Worm (Caenorhabditis elegans) whole organism, early embryonic: ENCODE data around the gene ubxn-2.

Experiments used
- B0310.2 ChIP-seq: sonication (generic microtip); optimal IDR thresholded peaks from 2 replicates; lab custom pipeline; 2016; ENCODE audit warnings: mild to moderate bottlenecking, missing genetic modification characterization, missing compliant biosample characterization
- F13C5.2 ChIP-seq: sonication (generic microtip); optimal IDR thresholded peaks from 2 replicates; lab custom pipeline; 2017; ENCODE audit warnings: mild to moderate bottlenecking, missing genetic modification characterization, inconsistent platforms, missing compliant biosample characterization
- aly-1 ChIP-seq: sonication (generic microtip); optimal IDR thresholded peaks from 2 replicates; lab custom pipeline; 2016; ENCODE audit warnings: missing genetic modification characterization, missing compliant biosample characterization
- ama-1 ChIP-seq: fragments of 150-350 bp; optimal IDR thresholded peaks from 2 replicates; lab custom pipeline; 2014
- ceh-13 ChIP-seq: fragments of 200-800 bp; sonication (Bioruptor generic); optimal IDR thresholded peaks from 2 replicates; lab custom pipeline; 2018; ENCODE audit warnings: mild to moderate bottlenecking, missing genetic modification characterization, missing compliant biosample characterization
- ceh-36 ChIP-seq: sonication (generic microtip); optimal IDR thresholded peaks from 2 replicates; lab custom pipeline; 2016; ENCODE audit warnings: missing genetic modification characterization, inconsistent platforms, missing compliant biosample characterization
- ets-7 ChIP-seq: sonication (generic microtip); optimal IDR thresholded peaks from 2 replicates; lab custom pipeline; 2016; ENCODE audit warnings: missing genotype, missing genetic modification characterization, missing compliant biosample characterization
- flt-1 ChIP-seq: fragments of 200-800 bp; sonication (Bioruptor generic); IDR thresholded peaks from 2 replicates; pipeline ENCODE4 v1.3.6; 2022; ENCODE audit warnings: missing genetic modification characterization, missing compliant biosample characterization
- hmbx-1 ChIP-seq: sonication (generic microtip); optimal IDR thresholded peaks from 2 replicates; lab custom pipeline; 2016; ENCODE audit warnings: mild to moderate bottlenecking, missing genetic modification characterization, missing compliant biosample characterization
- hmg-4 ChIP-seq: fragments of 200-800 bp; sonication (Bioruptor generic); optimal IDR thresholded peaks from 2 replicates; lab custom pipeline; 2018; ENCODE audit warnings: mild to moderate bottlenecking, missing genetic modification characterization, missing compliant biosample characterization
- hnd-1 ChIP-seq: sonication (generic microtip); optimal IDR thresholded peaks from 2 replicates; lab custom pipeline; 2016; ENCODE audit warnings: missing genetic modification characterization, missing compliant biosample characterization
- pes-1 ChIP-seq: fragments of 200-800 bp; sonication (Bioruptor generic); IDR thresholded peaks from 2 replicates; pipeline ENCODE4 v1.3.6; 2022; ENCODE audit warnings: missing genetic modification reagents, missing genetic modification characterization, missing compliant biosample characterization
- scrt-1 ChIP-seq: fragments of 200-800 bp; sonication (Bioruptor generic); IDR thresholded peaks from 2 replicates; pipeline ENCODE4 v1.3.6; 2022; ENCODE audit warnings: missing genetic modification characterization, missing compliant biosample characterization
- sea-1 ChIP-seq: fragments of 200-800 bp; sonication (Bioruptor generic); conservative IDR thresholded peaks from 2 replicates; pipeline ENCODE4 v1.3.6; 2022; ENCODE audit warnings: missing genetic modification characterization, missing compliant biosample characterization
- tbx-11 ChIP-seq: fragments of 200-800 bp; sonication (Bioruptor generic); IDR thresholded peaks from 2 replicates; pipeline ENCODE4 v1.3.6; 2022; ENCODE audit warnings: missing genetic modification characterization, missing compliant biosample characterization
- tbx-37 ChIP-seq: fragments of 200-800 bp; sonication (Bioruptor generic); conservative IDR thresholded peaks from 2 replicates; pipeline ENCODE4 v1.3.6; 2022; ENCODE audit warnings: missing genetic modification reagents, missing genetic modification characterization, missing compliant biosample characterization
- tra-4 ChIP-seq: sonication (generic microtip); optimal IDR thresholded peaks from 2 replicates; lab custom pipeline; 2017; ENCODE audit warnings: missing genetic modification characterization, missing compliant biosample characterization

Gene ubxn-2

ce11 chrIV:2764160-2764559 is 38.5 kb upstream of the ubxn-2 start:
- TF ChIP-seq aly-1 (tag; lab: Kevin White, UChicago) (no peak), tra-4 (tag; lab: Kevin White, UChicago) (no peak), ama-1 (lab: Kevin White, UChicago) (no peak), ceh-13 (GFP tag; lab: Kevin White, UChicago) (no peak), tbx-11 (GFP tag; lab: Robert Waterston, UW) (no peak), hmbx-1 (tag; lab: Kevin White, UChicago) (no peak), B0310.2 (no peak), ets-7 (tag; lab: Kevin White, UChicago) (no peak), pes-1 (GFP tag; lab: Robert Waterston, UW) (no peak), tbx-37 (GFP tag; lab: Robert Waterston, UW) (no peak), hmg-4 (GFP tag; lab: Kevin White, UChicago) (no peak), sea-1 (GFP tag; lab: Robert Waterston, UW) (no peak), scrt-1 (GFP tag; lab: Robert Waterston, UW) (no peak), hnd-1 (no peak)

ce11 chrIV:2762380-2762779 is 36.8 kb upstream of the ubxn-2 start, which contains the start of gene Y54G2A.77:
TSS of gene Y54G2A.77 (plus strand) at chrIV:2762680.
- TF ChIP-seq flt-1 (GFP tag; lab: Robert Waterston, UW) (no peak), scrt-1 (GFP tag; lab: Robert Waterston, UW) (no peak), F13C5.2 (tag; lab: Kevin White, UChicago) (no peak), hmbx-1 (tag; lab: Kevin White, UChicago) (no peak), aly-1 (tag; lab: Kevin White, UChicago) (no peak), ets-7 (tag; lab: Kevin White, UChicago) (no peak), pes-1 (GFP tag; lab: Robert Waterston, UW) (no peak)

- no peak for TF ChIP-seq hmg-4 (GFP tag; lab: Kevin White, UChicago)
- no peak for TF ChIP-seq hnd-1
- TF ChIP-seq scrt-1 (GFP tag; lab: Robert Waterston, UW): no peak
- no peak for TF ChIP-seq F13C5.2 (tag; lab: Kevin White, UChicago)
Observed at ce11 chrIV:2761477-2761876, 35.9 kb upstream of the ubxn-2 start.

ce11 chrIV:2759163-2759562 is 33.5 kb upstream of the ubxn-2 start, which contains the start of gene Y54G2A.38:
TSS of gene Y54G2A.38 (plus strand) at chrIV:2759463.
- no peak for TF ChIP-seq scrt-1 (GFP tag; lab: Robert Waterston, UW)
- TF ChIP-seq F13C5.2 (tag; lab: Kevin White, UChicago): no peak
- TF ChIP-seq ceh-36 (tag; lab: Kevin White, UChicago): no peak
- TF ChIP-seq tra-4 (tag; lab: Kevin White, UChicago): no peak
- no peak for TF ChIP-seq hnd-1
- TF ChIP-seq ama-1 (lab: Kevin White, UChicago): no peak
- no peak for TF ChIP-seq B0310.2

ce11 chrIV:2758079-2758478 is 32.5 kb upstream of the ubxn-2 start:
- TF ChIP-seq ceh-36 (tag; lab: Kevin White, UChicago): no peak
- no peak for TF ChIP-seq ceh-13 (GFP tag; lab: Kevin White, UChicago)
- TF ChIP-seq tra-4 (tag; lab: Kevin White, UChicago): no peak
- no peak for TF ChIP-seq hmg-4 (GFP tag; lab: Kevin White, UChicago)
- TF ChIP-seq flt-1 (GFP tag; lab: Robert Waterston, UW): no peak
- no peak for TF ChIP-seq F13C5.2 (tag; lab: Kevin White, UChicago)
- no peak for TF ChIP-seq tbx-11 (GFP tag; lab: Robert Waterston, UW)
- no peak for TF ChIP-seq pes-1 (GFP tag; lab: Robert Waterston, UW)
- TF ChIP-seq ets-7 (tag; lab: Kevin White, UChicago): no peak
- no peak for TF ChIP-seq aly-1 (tag; lab: Kevin White, UChicago)
- no peak for TF ChIP-seq B0310.2

ce11 chrIV:2756073-2756472 is 30.5 kb upstream of the ubxn-2 start:
- TF ChIP-seq pes-1 (GFP tag; lab: Robert Waterston, UW): 0 out of 2 replicates have a peak, but pooled peaks have one; percentile 47

ce11 chrIV:2755472-2755871 is 29.9 kb upstream of the ubxn-2 start:
- TF ChIP-seq pes-1 (GFP tag; lab: Robert Waterston, UW): peak; percentile 61; the same call in 1 of the 2 replicates

- no peak for TF ChIP-seq B0310.2
- no peak for TF ChIP-seq flt-1 (GFP tag; lab: Robert Waterston, UW)
- TF ChIP-seq ceh-36 (tag; lab: Kevin White, UChicago): no peak
- TF ChIP-seq ceh-13 (GFP tag; lab: Kevin White, UChicago): no peak
- TF ChIP-seq hmg-4 (GFP tag; lab: Kevin White, UChicago): no peak
- TF ChIP-seq tra-4 (tag; lab: Kevin White, UChicago): no peak
- no peak for TF ChIP-seq F13C5.2 (tag; lab: Kevin White, UChicago)
- no peak for TF ChIP-seq hmbx-1 (tag; lab: Kevin White, UChicago)
- TF ChIP-seq ama-1 (lab: Kevin White, UChicago): no peak
Observed at ce11 chrIV:2753541-2753940, 27.9 kb upstream of the ubxn-2 start.

ce11 chrIV:2751568-2751967 is 25.9 kb upstream of the ubxn-2 start, which contains the start of gene Y54G2A.41:
TSS of gene Y54G2A.41 (plus strand) at chrIV:2751868.
- TF ChIP-seq ceh-36 (tag; lab: Kevin White, UChicago) (no peak), tra-4 (tag; lab: Kevin White, UChicago) (no peak), ceh-13 (GFP tag; lab: Kevin White, UChicago) (no peak), F13C5.2 (tag; lab: Kevin White, UChicago) (no peak)
